Fruit fly (Drosophila melanogaster) whole organism, embryonic: Measurements from ENCODE around the gene Secp43.

ENCODE experiments used
- CG10267 ChIP-seq: fragments of 200-800 bp; sonication (Bioruptor generic); optimal IDR thresholded peaks from 2 replicates; lab custom pipeline; 2018; ENCODE audit warnings: missing biosample characterization, mild to moderate bottlenecking, missing genetic modification characterization, moderate library complexity
- CG10431 ChIP-seq: fragments of 200-800 bp; sonication (Bioruptor generic); optimal IDR thresholded peaks from 3 replicates; lab custom pipeline; 2018; ENCODE audit warnings: missing biosample characterization, mild to moderate bottlenecking, missing genetic modification characterization
- CG11695 ChIP-seq: fragments of 200-800 bp; sonication (Bioruptor generic); IDR thresholded peaks from 3 replicates; pipeline ENCODE4 v1.3.6; 2022; ENCODE audit warnings: missing biosample characterization, missing genetic modification characterization
- CG11696 ChIP-seq: fragments of 200-800 bp; sonication (Bioruptor generic); IDR thresholded peaks from 2 replicates; pipeline ENCODE4 v1.3.6; 2022; ENCODE audit warnings: missing biosample characterization, missing genetic modification characterization
- CG12104 ChIP-seq: fragments of 200-800 bp; sonication (Bioruptor generic); optimal IDR thresholded peaks from 3 replicates; lab custom pipeline; 2016; ENCODE audit warnings: missing biosample characterization, missing genetic modification characterization
- CG12236 ChIP-seq: fragments of 200-800 bp; sonication (Bioruptor generic); optimal IDR thresholded peaks from 2 replicates; lab custom pipeline; 2016; ENCODE audit warnings: missing biosample characterization, missing genetic modification characterization
- CG13775 ChIP-seq: fragments of 200-800 bp; sonication (Bioruptor generic); optimal IDR thresholded peaks from 3 replicates; lab custom pipeline; 2017; ENCODE audit warnings: missing biosample characterization, mild to moderate bottlenecking, missing genetic modification characterization
- CG14050 ChIP-seq: fragments of 200-800 bp; sonication (Bioruptor generic); IDR thresholded peaks from 3 replicates; pipeline ENCODE4 v1.3.6; 2022; ENCODE audit warnings: missing biosample characterization, missing genetic modification characterization
- CG1602 ChIP-seq: fragments of 200-800 bp; sonication (Bioruptor generic); optimal IDR thresholded peaks from 3 replicates; lab custom pipeline; 2016; ENCODE audit warnings: missing biosample characterization, missing genetic modification characterization
- CG17359 ChIP-seq: fragments of 200-800 bp; sonication (Bioruptor generic); optimal IDR thresholded peaks from 3 replicates; lab custom pipeline; 2018; ENCODE audit warnings: missing biosample characterization, mild to moderate bottlenecking, missing genetic modification characterization, moderate library complexity
- CG30431 ChIP-seq: fragments of 200-800 bp; sonication (Bioruptor generic); optimal IDR thresholded peaks from 2 replicates; lab custom pipeline; 2017; ENCODE audit warnings: missing biosample characterization, missing genetic modification characterization
- CG33557 ChIP-seq: fragments of 200-800 bp; sonication (Bioruptor generic); optimal IDR thresholded peaks from 2 replicates; lab custom pipeline; 2019; ENCODE audit warnings: missing biosample characterization, mild to moderate bottlenecking, missing genetic modification characterization, moderate library complexity
- CG3995 ChIP-seq: fragments of 200-800 bp; sonication (Bioruptor generic); optimal IDR thresholded peaks from 3 replicates; lab custom pipeline; 2016; ENCODE audit warnings: missing biosample characterization, missing genetic modification characterization
- CG4282 ChIP-seq: fragments of 200-800 bp; sonication (Bioruptor generic); optimal IDR thresholded peaks from 2 replicates; lab custom pipeline; 2016; ENCODE audit warnings: missing biosample characterization, missing genetic modification characterization
- CG4617 ChIP-seq: fragments of 200-800 bp; sonication (Bioruptor generic); optimal IDR thresholded peaks from 3 replicates; lab custom pipeline; 2016; ENCODE audit warnings: missing biosample characterization, missing genetic modification characterization, borderline replicate concordance
- CG6272 ChIP-seq: fragments of 200-800 bp; sonication (Bioruptor generic); IDR thresholded peaks from 2 replicates; pipeline ENCODE4 v1.3.6; 2022; ENCODE audit warnings: missing biosample characterization, missing genetic modification characterization
- CG6683 ChIP-seq: fragments of 200-800 bp; sonication (Bioruptor generic); optimal IDR thresholded peaks from 2 replicates; lab custom pipeline; 2017; ENCODE audit warnings: missing biosample characterization, mild to moderate bottlenecking, missing genetic modification characterization, missing genetic modification reagents
- CG7357 ChIP-seq: fragments of 200-800 bp; sonication (Bioruptor generic); IDR thresholded peaks from 3 replicates; pipeline ENCODE4 v1.3.6; 2022; ENCODE audit warnings: missing biosample characterization, missing genetic modification characterization
- CG8290 ChIP-seq, 3 experiments: fragments of 200-800 bp; sonication (Bioruptor generic); optimal IDR thresholded peaks; 2 replicates each; lab custom pipeline; 2016 to 2019; ENCODE audit warnings: missing biosample characterization in 3 of 3, missing genetic modification characterization in 3 of 3, mild to moderate bottlenecking in 2 of 3, moderate library complexity in 1 of 3
- CG8765 ChIP-seq: fragments of 200-800 bp; sonication (Bioruptor generic); IDR thresholded peaks from 2 replicates; pipeline ENCODE4 v1.3.6; 2022; ENCODE audit warnings: missing biosample characterization, missing genetic modification characterization
- CG8924 ChIP-seq: fragments of 200-800 bp; optimal IDR thresholded peaks from 3 replicates; lab custom pipeline; 2019; ENCODE audit warnings: missing biosample characterization, mild to moderate bottlenecking, missing genetic modification characterization, moderate library complexity
- CG9437 ChIP-seq: fragments of 200-800 bp; sonication (Bioruptor generic); optimal IDR thresholded peaks from 2 replicates; lab custom pipeline; 2018; ENCODE audit warnings: missing biosample characterization, mild to moderate bottlenecking, missing genetic modification characterization
- CTCF ChIP-seq: fragments of 200-800 bp; sonication (Bioruptor generic); optimal IDR thresholded peaks from 2 replicates; lab custom pipeline; 2017; ENCODE audit warnings: missing biosample characterization, mild to moderate bottlenecking, missing genetic modification characterization, moderate library complexity
- Chrac-16 ChIP-seq: fragments of 200-800 bp; sonication (Bioruptor generic); optimal IDR thresholded peaks from 3 replicates; lab custom pipeline; 2016; ENCODE audit warnings: missing biosample characterization, missing genetic modification characterization
- D ChIP-seq, 2 experiments: fragments of 200-800 bp in 1 of 2; fragments of >200 bp in 1 of 2; sonication (Bioruptor generic) in 1 of 2; optimal IDR thresholded peaks; 2 replicates in 1 of 2; 3 replicates in 1 of 2; lab custom pipeline; 2017; ENCODE audit warnings: mild to moderate bottlenecking in 1 of 2, missing biosample characterization in 1 of 2, missing genetic modification characterization in 1 of 2, missing genetic modification reagents in 1 of 2
- HLHmδ ChIP-seq: fragments of 200-800 bp; sonication (Bioruptor generic); optimal IDR thresholded peaks from 2 replicates; lab custom pipeline; 2018; ENCODE audit warnings: missing biosample characterization, mild to moderate bottlenecking, missing genetic modification characterization, moderate library complexity
- Med ChIP-seq: fragments of 200-800 bp; sonication (Bioruptor generic); peaks from one replicate; lab custom pipeline; 2016; ENCODE audit warnings: missing biosample characterization, missing genetic modification characterization, mild to moderate bottlenecking, inconsistent platforms, moderate library complexity
- Neu2 ChIP-seq: fragments of 200-800 bp; sonication (Bioruptor generic); optimal IDR thresholded peaks from 3 replicates; lab custom pipeline; 2016; ENCODE audit warnings: missing biosample characterization, missing genetic modification characterization, borderline replicate concordance
- Rx ChIP-seq: fragments of 200-800 bp; sonication (Bioruptor generic); IDR thresholded peaks from 2 replicates; pipeline ENCODE4 v1.3.6; 2022; ENCODE audit warnings: missing biosample characterization, missing genetic modification characterization
- Xbp1 ChIP-seq: fragments of 200-800 bp; sonication (Bioruptor generic); optimal IDR thresholded peaks from 3 replicates; lab custom pipeline; 2016; ENCODE audit warnings: missing biosample characterization, mild to moderate bottlenecking, missing genetic modification characterization
- cg ChIP-seq: fragments of 200-800 bp; sonication (Bioruptor generic); optimal IDR thresholded peaks from 3 replicates; lab custom pipeline; 2019; ENCODE audit warnings: missing biosample characterization, mild to moderate bottlenecking, missing genetic modification characterization, moderate library complexity
- chif ChIP-seq, 2 experiments: fragments of 200-800 bp; sonication (Bioruptor generic); optimal IDR thresholded peaks; 3 replicates each; lab custom pipeline; 2016; ENCODE audit warnings: missing biosample characterization in 2 of 2, missing genetic modification characterization in 2 of 2
- corto ChIP-seq: fragments of 200-800 bp; sonication (Bioruptor generic); optimal IDR thresholded peaks from 2 replicates; lab custom pipeline; 2016; ENCODE audit warnings: missing biosample characterization, mild to moderate bottlenecking, missing genetic modification characterization, moderate library complexity
- danr ChIP-seq: fragments of 200-800 bp; sonication (Bioruptor generic); IDR thresholded peaks from 2 replicates; pipeline ENCODE4 v1.3.6; 2022; ENCODE audit warnings: missing biosample characterization, missing genetic modification characterization
- disco-r ChIP-seq: fragments of 200-800 bp; sonication (Bioruptor generic); optimal IDR thresholded peaks from 2 replicates; lab custom pipeline; 2016; ENCODE audit warnings: missing biosample characterization, missing genetic modification characterization
- dmrt99B ChIP-seq: fragments of 200-800 bp; sonication (Bioruptor generic); optimal IDR thresholded peaks from 2 replicates; lab custom pipeline; 2018; ENCODE audit warnings: missing biosample characterization, mild to moderate bottlenecking, missing genetic modification characterization, moderate library complexity
- exex ChIP-seq: fragments of 200-800 bp; sonication (Bioruptor generic); optimal IDR thresholded peaks from 4 replicates; lab custom pipeline; 2018; ENCODE audit warnings: missing biosample characterization, mild to moderate bottlenecking, missing genetic modification characterization, moderate library complexity
- ftz-f1 ChIP-seq: fragments of 200-800 bp; sonication (Bioruptor generic); optimal IDR thresholded peaks from 2 replicates; lab custom pipeline; 2016; ENCODE audit warnings: missing biosample characterization, missing genetic modification characterization
- gce ChIP-seq: fragments of 200-800 bp; sonication (Bioruptor generic); IDR thresholded peaks from 3 replicates; pipeline ENCODE4 v1.3.6; 2022; ENCODE audit warnings: missing biosample characterization, missing genetic modification characterization
- grau ChIP-seq: fragments of 200-800 bp; optimal IDR thresholded peaks from 3 replicates; lab custom pipeline; 2019; ENCODE audit warnings: missing biosample characterization, mild to moderate bottlenecking, missing genetic modification characterization, moderate library complexity
- lbe ChIP-seq: fragments of 200-800 bp; sonication (Bioruptor generic); optimal IDR thresholded peaks from 2 replicates; lab custom pipeline; 2016; ENCODE audit warnings: missing biosample characterization, mild to moderate bottlenecking, missing genetic modification characterization
- peb ChIP-seq: fragments of 200-800 bp; sonication (Bioruptor generic); IDR thresholded peaks from 2 replicates; pipeline ENCODE4 v1.3.6; 2022; ENCODE audit warnings: missing biosample characterization, missing genetic modification characterization
- sqz ChIP-seq: fragments of 200-800 bp; sonication (Bioruptor generic); optimal IDR thresholded peaks from 3 replicates; lab custom pipeline; 2018; ENCODE audit warnings: missing biosample characterization, mild to moderate bottlenecking, missing genetic modification characterization
- tio ChIP-seq: fragments of 200-800 bp; sonication (Bioruptor generic); optimal IDR thresholded peaks from 2 replicates; lab custom pipeline; 2017; ENCODE audit warnings: missing biosample characterization, missing genetic modification characterization, inconsistent platforms
- tx ChIP-seq: fragments of 200-800 bp; sonication (Bioruptor generic); optimal IDR thresholded peaks from 2 replicates; lab custom pipeline; 2016; ENCODE audit warnings: missing biosample characterization, missing genetic modification characterization
- wek ChIP-seq: fragments of 200-800 bp; sonication (Bioruptor generic); optimal IDR thresholded peaks from 3 replicates; lab custom pipeline; 2018; ENCODE audit warnings: missing biosample characterization, mild to moderate bottlenecking, missing genetic modification characterization, moderate library complexity
- wor ChIP-seq: fragments of 200-800 bp; sonication (Bioruptor generic); IDR thresholded peaks from 2 replicates; pipeline ENCODE4 v1.3.6; 2022; ENCODE audit warnings: missing biosample characterization, missing genetic modification characterization
- zfh2 ChIP-seq: fragments of 200-800 bp; sonication (Bioruptor generic); optimal IDR thresholded peaks from 2 replicates; lab custom pipeline; 2016; ENCODE audit warnings: missing biosample characterization, missing genetic modification characterization

Gene Secp43

dm6 chr2L:4458119-4459056 lies 4.1 kb upstream of the Secp43 start, which contains the start of gene RpL27A (continued):
- TF ChIP-seq Neu2 (GFP tag; lab: Kevin White, UChicago) (no peak), HLHmδ (GFP tag; lab: Kevin White, UChicago) (peak; percentile 98), Xbp1 (GFP tag; lab: Kevin White, UChicago) (peak; percentile 79), CG13775 (GFP tag; lab: Kevin White, UChicago) (peak; percentile 82), CG8924 (tag; lab: Kevin White, UChicago) (peak; percentile 78), CG8765 (no peak), disco-r (GFP tag; lab: Kevin White, UChicago) (peak; percentile 66), lbe (GFP tag; lab: Kevin White, UChicago) (peak; percentile 63), CG10431 (GFP tag; lab: Kevin White, UChicago) (peak; percentile 90), Chrac-16 (GFP tag; lab: Kevin White, UChicago) (peak; percentile 32), wor (GFP tag; lab: Robert Waterston, UW) (0 out of 2 replicates have a peak, but pooled peaks have one; percentile 35), exex (tag; lab: Kevin White, UChicago) (peak; percentile 40), Med (GFP tag; lab: Kevin White, UChicago) (peak; percentile 98), CTCF (peak; percentile 32), CG6683 (GFP tag; lab: Kevin White, UChicago) (peak; percentile 20), Rx (peak; percentile 80), corto (GFP tag; lab: Kevin White, UChicago) (no peak), CG14050 (peak; percentile 70), CG9437 (peak; percentile 59), chif (GFP tag; optimal IDR thresholded peaks at IDR 0.05; lab: Kevin White, UChicago) (peak; percentile 52 to 68), D (optimal IDR thresholded peaks at IDR 0.05; lab: Kevin White, UChicago) (no peak), D (GFP tag; optimal IDR thresholded peaks at IDR 0.05; lab: Kevin White, UChicago) (peak; percentile 69), CG11695 (peak; percentile 41; the same call in 2 of the 3 replicates), peb (GFP tag; lab: Robert Waterston, UW) (peak; percentile 59), CG6272 (GFP tag; lab: Robert Waterston, UW) (peak; percentile 54), cg (GFP tag; lab: Kevin White, UChicago) (no peak), tio (GFP tag; lab: Kevin White, UChicago) (no peak), CG12236 (GFP tag; lab: Kevin White, UChicago) (peak; percentile 64), CG33557 (GFP tag; lab: Kevin White, UChicago) (peak; percentile 74), CG10267 (peak; percentile 83), CG1602 (GFP tag; lab: Kevin White, UChicago) (peak; percentile 47), wek (GFP tag; lab: Kevin White, UChicago) (peak; percentile 97), ftz-f1 (GFP tag; lab: Kevin White, UChicago) (peak; percentile 6), CG30431 (GFP tag; lab: Kevin White, UChicago) (peak; percentile 65), tx (no peak), CG4617 (GFP tag; lab: Kevin White, UChicago) (peak; percentile 44), zfh2 (peak; percentile 32), CG17359 (tag; lab: Kevin White, UChicago) (peak; percentile 72), CG11696 (peak; percentile 77), danr (GFP tag; lab: Robert Waterston, UW) (no peak), CG8290 (GFP tag; optimal IDR thresholded peaks at IDR 0.05; lab: Kevin White, UChicago) (peak; percentile 68), CG8290 (tag; optimal IDR thresholded peaks at IDR 0.05; lab: Kevin White, UChicago) (peak in 1 of 2 experiments; percentile 94), CG3995 (GFP tag; lab: Kevin White, UChicago) (peak; percentile 47), CG7357 (GFP tag; lab: Robert Waterston, UW) (peak; percentile 94), dmrt99B (tag; lab: Kevin White, UChicago) (peak; percentile 59), gce (GFP tag; lab: Robert Waterston, UW) (peak; percentile 85), CG4282 (GFP tag; lab: Kevin White, UChicago) (no peak), sqz (GFP tag; lab: Kevin White, UChicago) (no peak), grau (tag; lab: Kevin White, UChicago) (peak; percentile 73), CG12104 (GFP tag; lab: Kevin White, UChicago) (peak; percentile 71)
